Fruit fly (Drosophila melanogaster) whole organism, embryonic: ENCODE measurements around the gene Rh2.

Source experiments
- Atf3 ChIP-seq: fragments of 200-800 bp; sonication (Bioruptor generic); optimal IDR thresholded peaks from 3 replicates; lab custom pipeline; 2016; ENCODE audit warnings: missing biosample characterization, missing genetic modification characterization
- CG10366 ChIP-seq: fragments of 200-800 bp; sonication (Bioruptor generic); IDR thresholded peaks from 2 replicates; pipeline ENCODE4 v1.3.6; 2022; ENCODE audit warnings: missing biosample characterization, missing genetic modification characterization
- CG10565 ChIP-seq: fragments of 200-800 bp; sonication (Bioruptor generic); optimal IDR thresholded peaks from 3 replicates; lab custom pipeline; 2016; ENCODE audit warnings: missing biosample characterization, mild to moderate bottlenecking, missing genetic modification characterization
- CG11398 ChIP-seq: fragments of 200-800 bp; sonication (Bioruptor generic); optimal IDR thresholded peaks from 2 replicates; lab custom pipeline; 2016; ENCODE audit warnings: missing biosample characterization, missing genetic modification characterization
- CG11504 ChIP-seq: fragments of 200-800 bp; sonication (Bioruptor generic); optimal IDR thresholded peaks from 3 replicates; lab custom pipeline; 2019; ENCODE audit warnings: missing biosample characterization, mild to moderate bottlenecking, missing genetic modification characterization, moderate library complexity
- CG13424 ChIP-seq: fragments of 200-800 bp; sonication (Bioruptor generic); optimal IDR thresholded peaks from 2 replicates; lab custom pipeline; 2019; ENCODE audit warnings: missing biosample characterization, mild to moderate bottlenecking, missing genetic modification characterization, moderate library complexity
- CG15601 ChIP-seq: fragments of 200-800 bp; sonication (Bioruptor generic); optimal IDR thresholded peaks from 3 replicates; lab custom pipeline; 2019; ENCODE audit warnings: missing biosample characterization, mild to moderate bottlenecking, missing genetic modification characterization, moderate library complexity
- CG17385 ChIP-seq: fragments of 200-800 bp; sonication (Bioruptor generic); optimal IDR thresholded peaks from 3 replicates; lab custom pipeline; 2018; ENCODE audit warnings: missing biosample characterization, mild to moderate bottlenecking, missing genetic modification characterization
- CG17802 ChIP-seq: fragments of 200-800 bp; sonication (Bioruptor generic); optimal IDR thresholded peaks from 2 replicates; lab custom pipeline; 2018; ENCODE audit warnings: missing biosample characterization, mild to moderate bottlenecking, missing genetic modification characterization, moderate library complexity
- CG31224 ChIP-seq: fragments of 200-800 bp; sonication (Bioruptor generic); IDR thresholded peaks from 2 replicates; pipeline ENCODE4 v1.3.6; 2022; ENCODE audit warnings: missing biosample characterization, missing genetic modification characterization
- CG31388 ChIP-seq: fragments of 200-800 bp; sonication (Bioruptor generic); optimal IDR thresholded peaks from 2 replicates; lab custom pipeline; 2016; ENCODE audit warnings: missing biosample characterization, missing genetic modification characterization
- CG32772 ChIP-seq: fragments of 200-800 bp; sonication (Bioruptor generic); IDR thresholded peaks from 2 replicates; pipeline ENCODE4 v1.3.6; 2022; ENCODE audit warnings: missing biosample characterization, missing genetic modification characterization
- CG34422 ChIP-seq: fragments of 200-800 bp; sonication (Bioruptor generic); IDR thresholded peaks from 3 replicates; pipeline ENCODE4 v1.3.6; 2022; ENCODE audit warnings: missing biosample characterization, missing genetic modification characterization
- CG43689 ChIP-seq: fragments of 200-800 bp; sonication (Bioruptor generic); IDR thresholded peaks from 2 replicates; pipeline ENCODE4 v1.3.6; 2022; ENCODE audit warnings: missing biosample characterization, missing genetic modification characterization
- CG4424 ChIP-seq: fragments of 200-800 bp; sonication (Bioruptor generic); optimal IDR thresholded peaks from 3 replicates; lab custom pipeline; 2016; ENCODE audit warnings: missing biosample characterization, missing genetic modification characterization
- CG6175 ChIP-seq: fragments of 200-800 bp; sonication (Bioruptor generic); IDR thresholded peaks from 3 replicates; pipeline ENCODE4 v1.3.6; 2022; ENCODE audit warnings: missing biosample characterization, missing genetic modification characterization
- CG6254 ChIP-seq: fragments of 200-800 bp; sonication (Bioruptor generic); optimal IDR thresholded peaks from 3 replicates; lab custom pipeline; 2017; ENCODE audit warnings: mild to moderate bottlenecking, missing biosample characterization, missing genetic modification reagents, missing genetic modification characterization
- CG8765 ChIP-seq: fragments of 200-800 bp; sonication (Bioruptor generic); IDR thresholded peaks from 2 replicates; pipeline ENCODE4 v1.3.6; 2022; ENCODE audit warnings: missing biosample characterization, missing genetic modification characterization
- CG8944 ChIP-seq: fragments of 200-800 bp; sonication (Bioruptor generic); optimal IDR thresholded peaks from 3 replicates; lab custom pipeline; 2016; ENCODE audit warnings: missing biosample characterization, missing genetic modification characterization
- D ChIP-seq, 2 experiments: fragments of 200-800 bp in 1 of 2; fragments of >200 bp in 1 of 2; sonication (Bioruptor generic) in 1 of 2; optimal IDR thresholded peaks; 2 replicates in 1 of 2; 3 replicates in 1 of 2; lab custom pipeline; 2017; ENCODE audit warnings: mild to moderate bottlenecking in 1 of 2, missing biosample characterization in 1 of 2, missing genetic modification characterization in 1 of 2, missing genetic modification reagents in 1 of 2
- Elba2 ChIP-seq: fragments of 200-800 bp; sonication (Bioruptor generic); optimal IDR thresholded peaks from 3 replicates; lab custom pipeline; 2016; ENCODE audit warnings: missing biosample characterization, missing genetic modification characterization
- Gug ChIP-seq: fragments of 200-800 bp; sonication (Bioruptor generic); IDR thresholded peaks from 4 replicates; pipeline ENCODE4 v1.3.6; 2022; ENCODE audit warnings: missing biosample characterization, missing genetic modification characterization
- Hmr ChIP-seq: fragments of 200-800 bp; sonication (Bioruptor generic); optimal IDR thresholded peaks from 3 replicates; lab custom pipeline; 2017; ENCODE audit warnings: mild to moderate bottlenecking, missing biosample characterization, missing genetic modification reagents, missing genetic modification characterization
- Hmx ChIP-seq: fragments of 200-800 bp; sonication (Bioruptor generic); optimal IDR thresholded peaks from 2 replicates; lab custom pipeline; 2016; ENCODE audit warnings: missing biosample characterization, missing genetic modification characterization
- Lim3 ChIP-seq: fragments of 200-800 bp; sonication (Bioruptor generic); IDR thresholded peaks from 2 replicates; pipeline ENCODE4 v1.3.6; 2022; ENCODE audit warnings: missing biosample characterization, missing genetic modification characterization
- MTF-1 ChIP-seq: fragments of 200-800 bp; sonication (Bioruptor generic); optimal IDR thresholded peaks from 2 replicates; lab custom pipeline; 2018; ENCODE audit warnings: missing biosample characterization, mild to moderate bottlenecking, missing genetic modification characterization, borderline replicate concordance
- NC2α ChIP-seq: fragments of 200-800 bp; sonication (Bioruptor generic); optimal IDR thresholded peaks from 2 replicates; lab custom pipeline; 2016; ENCODE audit warnings: missing biosample characterization, missing genetic modification characterization
- NC2β ChIP-seq: fragments of 200-800 bp; sonication (Bioruptor generic); optimal IDR thresholded peaks from 2 replicates; lab custom pipeline; 2016; ENCODE audit warnings: missing biosample characterization, missing genetic modification characterization
- Nf-YA ChIP-seq: fragments of 200-800 bp; sonication (Bioruptor generic); IDR thresholded peaks from 2 replicates; pipeline ENCODE4 v1.3.6; 2022; ENCODE audit warnings: missing biosample characterization, missing genetic modification characterization
- Sin3A ChIP-seq: fragments of >200 bp; optimal IDR thresholded peaks from 2 replicates; lab custom pipeline; 2018
- TFAM ChIP-seq: fragments of 200-800 bp; sonication (Bioruptor generic); optimal IDR thresholded peaks from 2 replicates; lab custom pipeline; 2017; ENCODE audit warnings: missing biosample characterization, missing genetic modification characterization, inconsistent platforms
- Vsx1 ChIP-seq: fragments of 200-800 bp; sonication (Bioruptor generic); optimal IDR thresholded peaks from 2 replicates; lab custom pipeline; 2017; ENCODE audit warnings: missing biosample characterization, mild to moderate bottlenecking, missing genetic modification characterization, missing genetic modification reagents
- az2 ChIP-seq: fragments of 200-800 bp; sonication (Bioruptor generic); optimal IDR thresholded peaks from 3 replicates; lab custom pipeline; 2016; ENCODE audit warnings: missing biosample characterization, missing genetic modification characterization
- bbx ChIP-seq: fragments of 200-800 bp; sonication (Bioruptor generic); IDR thresholded peaks from 2 replicates; pipeline ENCODE4 v1.3.6; 2022; ENCODE audit warnings: missing biosample characterization, missing genetic modification characterization; ENCODE audit not compliant: partially characterized antibody
- cg ChIP-seq: fragments of 200-800 bp; sonication (Bioruptor generic); optimal IDR thresholded peaks from 3 replicates; lab custom pipeline; 2019; ENCODE audit warnings: missing biosample characterization, mild to moderate bottlenecking, missing genetic modification characterization, moderate library complexity
- cwo ChIP-seq: fragments of 200-800 bp; sonication (Bioruptor generic); optimal IDR thresholded peaks from 3 replicates; lab custom pipeline; 2017; ENCODE audit warnings: missing biosample characterization, missing genetic modification characterization, mild to moderate bottlenecking, moderate library complexity, missing genetic modification reagents
- da ChIP-seq: fragments of 200-800 bp; sonication (Bioruptor generic); optimal IDR thresholded peaks from 2 replicates; lab custom pipeline; 2016; ENCODE audit warnings: missing biosample characterization, missing genetic modification characterization
- eve ChIP-seq, 2 experiments: fragments of >200 bp; optimal IDR thresholded peaks; 2 replicates each; lab custom pipeline; 2017; ENCODE audit warnings: missing biosample characterization in 2 of 2, missing genetic modification characterization in 2 of 2
- ewg ChIP-seq: fragments of 200-800 bp; sonication (Bioruptor generic); optimal IDR thresholded peaks from 3 replicates; lab custom pipeline; 2017; ENCODE audit warnings: mild to moderate bottlenecking, missing biosample characterization, missing genetic modification reagents, missing genetic modification characterization
- fru ChIP-seq: fragments of >200 bp; optimal IDR thresholded peaks from 2 replicates; lab custom pipeline; 2017
- ftz-f1 ChIP-seq: fragments of 200-800 bp; sonication (Bioruptor generic); optimal IDR thresholded peaks from 2 replicates; lab custom pipeline; 2016; ENCODE audit warnings: missing biosample characterization, missing genetic modification characterization
- h ChIP-seq: fragments of >200 bp; optimal IDR thresholded peaks from 2 replicates; lab custom pipeline; 2017
- jigr1 ChIP-seq: fragments of 200-800 bp; sonication (Bioruptor generic); IDR thresholded peaks from 3 replicates; pipeline ENCODE4 v1.3.6; 2022; ENCODE audit warnings: missing biosample characterization, missing genetic modification characterization
- jing ChIP-seq: fragments of 200-800 bp; sonication (Bioruptor generic); optimal IDR thresholded peaks from 2 replicates; lab custom pipeline; 2018; ENCODE audit warnings: missing biosample characterization, mild to moderate bottlenecking, missing genetic modification characterization
- ken ChIP-seq: fragments of 200-800 bp; sonication (Bioruptor generic); IDR thresholded peaks from 3 replicates; pipeline ENCODE4 v1.3.6; 2022; ENCODE audit warnings: missing biosample characterization, missing genetic modification characterization
- luna ChIP-seq: fragments of 200-800 bp; sonication (Bioruptor generic); optimal IDR thresholded peaks from 2 replicates; lab custom pipeline; 2016; ENCODE audit warnings: missing biosample characterization, missing genetic modification characterization
- pfk ChIP-seq: fragments of 200-800 bp; sonication (Bioruptor generic); optimal IDR thresholded peaks from 2 replicates; lab custom pipeline; 2018; ENCODE audit warnings: missing biosample characterization, mild to moderate bottlenecking, missing genetic modification characterization, moderate library complexity
- pnt ChIP-seq: fragments of 200-800 bp; sonication (Bioruptor generic); optimal IDR thresholded peaks from 3 replicates; lab custom pipeline; 2016; ENCODE audit warnings: missing biosample characterization, missing genetic modification characterization
- ro ChIP-seq: fragments of 200-800 bp; sonication (Bioruptor generic); IDR thresholded peaks from 2 replicates; pipeline ENCODE4 v1.3.6; 2022; ENCODE audit warnings: missing biosample characterization, missing genetic modification characterization
- row ChIP-seq: fragments of 200-800 bp; sonication (Bioruptor generic); IDR thresholded peaks from 3 replicates; pipeline ENCODE4 v1.3.6; 2022; ENCODE audit warnings: missing biosample characterization, missing genetic modification characterization
- salm ChIP-seq: fragments of 200-800 bp; sonication (Bioruptor generic); optimal IDR thresholded peaks from 2 replicates; lab custom pipeline; 2018; ENCODE audit warnings: missing biosample characterization, mild to moderate bottlenecking, missing genetic modification characterization
- stwl ChIP-seq: fragments of 200-800 bp; sonication (Bioruptor generic); optimal IDR thresholded peaks from 3 replicates; lab custom pipeline; 2018; ENCODE audit warnings: missing biosample characterization, mild to moderate bottlenecking, missing genetic modification characterization, moderate library complexity
- tap ChIP-seq: fragments of 200-800 bp; optimal IDR thresholded peaks from 3 replicates; lab custom pipeline; 2019; ENCODE audit warnings: missing biosample characterization, mild to moderate bottlenecking, missing genetic modification characterization, moderate library complexity

The Rh2 gene

dm6 chr3R:18895227-18895626, 4.0 kb upstream of the Rh2 start (continued):
- TF ChIP-seq ro (GFP tag; lab: Robert Waterston, UW) = peak; percentile 30; the same call in 1 of the 2 replicates
- peak; percentile 34; the same call in 1 of the 3 replicates for TF ChIP-seq jigr1 (GFP tag; lab: Robert Waterston, UW)
- peak; percentile 64; the same call in 1 of the 2 replicates for TF ChIP-seq CG32772 (GFP tag; lab: Robert Waterston, UW)
- TF ChIP-seq Hmr (GFP tag; lab: Kevin White, UChicago) = peak; percentile 16
- no peak for TF ChIP-seq CG17802 (tag; lab: Kevin White, UChicago)
- TF ChIP-seq CG31388 (GFP tag; lab: Kevin White, UChicago) = no peak
- peak; percentile 37; the same call in 1 of the 2 replicates for TF ChIP-seq CG31224 (GFP tag; lab: Robert Waterston, UW)
- TF ChIP-seq CG43689 (GFP tag; lab: Robert Waterston, UW) = no peak
- no peak for TF ChIP-seq CG6254 (GFP tag; lab: Kevin White, UChicago)
- no peak for TF ChIP-seq ken (GFP tag; lab: Robert Waterston, UW)
- no peak for TF ChIP-seq h (lab: Kevin White, UChicago)
- TF ChIP-seq CG15601 (tag; lab: Kevin White, UChicago) = no peak
- TF ChIP-seq CG11504 (tag; lab: Kevin White, UChicago) = peak; percentile 40
- TF ChIP-seq TFAM = no peak
- peak; percentile 53; the same call in 1 of the 3 replicates for TF ChIP-seq CG6175 (GFP tag; lab: Robert Waterston, UW)
- TF ChIP-seq Gug (GFP tag; lab: Robert Waterston, UW) = peak; percentile 76
- no peak for TF ChIP-seq CG10366 (GFP tag; lab: Robert Waterston, UW)
- TF ChIP-seq CG11398 (GFP tag; lab: Kevin White, UChicago) = no peak
- TF ChIP-seq MTF-1 (GFP tag; lab: Kevin White, UChicago) = no peak
- no peak for TF ChIP-seq tap (tag; lab: Kevin White, UChicago)
- peak; percentile 69; the same call in 2 of the 3 replicates for TF ChIP-seq row (GFP tag; lab: Robert Waterston, UW)
- TF ChIP-seq cwo = no peak
- TF ChIP-seq NC2β = no peak
- no peak for TF ChIP-seq CG8765 (GFP tag; lab: Robert Waterston, UW)
- TF ChIP-seq fru = no peak
- TF ChIP-seq Atf3 (GFP tag; lab: Kevin White, UChicago) = no peak
- no peak for TF ChIP-seq CG13424 (tag; lab: Kevin White, UChicago)
- TF ChIP-seq Elba2 (GFP tag; lab: Kevin White, UChicago) = no peak
- no peak for TF ChIP-seq CG8944
- TF ChIP-seq ewg (GFP tag; lab: Kevin White, UChicago) = no peak
- TF ChIP-seq CG17385 (GFP tag; lab: Kevin White, UChicago) = no peak
- TF ChIP-seq bbx (GFP tag; lab: Robert Waterston, UW) = no peak
- TF ChIP-seq CG34422 = peak; percentile 37; the same call in 1 of the 3 replicates
- TF ChIP-seq stwl (tag; lab: Kevin White, UChicago) = no peak
- no peak for TF ChIP-seq NC2α (GFP tag; lab: Kevin White, UChicago)
- TF ChIP-seq Lim3 = no peak
- no peak for TF ChIP-seq ftz-f1 (GFP tag; lab: Kevin White, UChicago)
- no peak for TF ChIP-seq cg (GFP tag; lab: Kevin White, UChicago)
- TF ChIP-seq CG4424 = no peak
- TF ChIP-seq Hmx (GFP tag; lab: Kevin White, UChicago) = no peak
- no peak for TF ChIP-seq pfk (GFP tag; lab: Kevin White, UChicago)
- no peak for TF ChIP-seq az2 (GFP tag; lab: Kevin White, UChicago)
- no peak for TF ChIP-seq Sin3A
- TF ChIP-seq Vsx1 = no peak
- no peak for TF ChIP-seq luna (GFP tag; lab: Kevin White, UChicago)
- no peak for TF ChIP-seq eve (GFP tag; optimal IDR thresholded peaks at IDR 0.05; lab: Kevin White, UChicago)
- TF ChIP-seq D (optimal IDR thresholded peaks at IDR 0.05; lab: Kevin White, UChicago) = no peak
- no peak for TF ChIP-seq D (GFP tag; optimal IDR thresholded peaks at IDR 0.05; lab: Kevin White, UChicago)
- no peak for TF ChIP-seq pnt
- TF ChIP-seq CG10565 (GFP tag; lab: Kevin White, UChicago) = no peak
- TF ChIP-seq da = no peak
- no peak for TF ChIP-seq Nf-YA (GFP tag; lab: Robert Waterston, UW)
- TF ChIP-seq salm (tag; lab: Kevin White, UChicago) = no peak
- TF ChIP-seq jing = no peak
